Worm (Caenorhabditis elegans) whole organism, L2 larva: ENCODE measurements around the gene chhy-1.
A peak's percentile ranks its signal among the peaks of the same experiment; 100 is the strongest.

Source experiments
- C34F6.9 ChIP-seq: fragments of 150-350 bp; optimal IDR thresholded peaks from 2 replicates; lab custom pipeline; 2014; ENCODE audit warnings: missing biosample characterization, missing genetic modification characterization
- F13H6.1 ChIP-seq: sonication (generic microtip); optimal IDR thresholded peaks from 2 replicates; lab custom pipeline; 2016; ENCODE audit warnings: missing genetic modification characterization, missing compliant biosample characterization
- R02D3.7 ChIP-seq: fragments of 150-350 bp; optimal IDR thresholded peaks from 2 replicates; lab custom pipeline; 2014; ENCODE audit warnings: missing biosample characterization, missing genetic modification characterization
- Y55F3AM.14 ChIP-seq: fragments of 200-800 bp; sonication (Bioruptor generic); optimal IDR thresholded peaks from 2 replicates; lab custom pipeline; 2018; ENCODE audit warnings: mild to moderate bottlenecking, missing genetic modification characterization, missing compliant biosample characterization
- ZK546.5 ChIP-seq: sonication (generic microtip); optimal IDR thresholded peaks from 2 replicates; lab custom pipeline; 2017; ENCODE audit warnings: missing biosample characterization, missing genetic modification characterization
- ama-1 ChIP-seq: fragments of 150-350 bp; optimal IDR thresholded peaks from 2 replicates; lab custom pipeline; 2018; ENCODE audit warnings: inconsistent platforms
- blmp-1 ChIP-seq: sonication (generic microtip); optimal IDR thresholded peaks from 2 replicates; lab custom pipeline; 2017; ENCODE audit warnings: missing genetic modification characterization, mild to moderate bottlenecking, missing compliant biosample characterization, antibody characterized with exemption, moderate library complexity; ENCODE audit not compliant: insufficient read depth
- ceh-82 ChIP-seq: fragments of 150-350 bp; optimal IDR thresholded peaks from 2 replicates; lab custom pipeline; 2014; ENCODE audit warnings: missing biosample characterization, missing genetic modification characterization
- crh-2 ChIP-seq: sonication (generic microtip); optimal IDR thresholded peaks from 2 replicates; lab custom pipeline; 2017; ENCODE audit warnings: missing biosample characterization, missing genetic modification characterization
- dmd-4 ChIP-seq: sonication (generic microtip); optimal IDR thresholded peaks from 2 replicates; lab custom pipeline; 2017; ENCODE audit warnings: missing biosample characterization, missing genetic modification characterization
- egl-27 ChIP-seq: sonication (generic microtip); optimal IDR thresholded peaks from 3 replicates; lab custom pipeline; 2017; ENCODE audit warnings: missing biosample characterization, missing genetic modification reagents, missing genetic modification characterization
- elt-1 ChIP-seq: fragments of 150-350 bp; optimal IDR thresholded peaks from 2 replicates; lab custom pipeline; 2014; ENCODE audit warnings: missing biosample characterization, missing genetic modification characterization
- fos-1 ChIP-seq: fragments of 150-350 bp; optimal IDR thresholded peaks from 2 replicates; lab custom pipeline; 2014; ENCODE audit warnings: missing biosample characterization, missing genetic modification characterization
- lin-11 ChIP-seq: fragments of 150-350 bp; sonication (generic microtip); optimal IDR thresholded peaks from 2 replicates; lab custom pipeline; 2014; ENCODE audit warnings: missing biosample characterization, missing genetic modification characterization, inconsistent platforms, mixed read lengths
- lin-13 ChIP-seq: fragments of 150-350 bp; optimal IDR thresholded peaks from 2 replicates; lab custom pipeline; 2014; ENCODE audit warnings: missing biosample characterization, missing genetic modification reagents, missing genetic modification characterization
- lin-39 ChIP-seq: fragments of 150-350 bp; optimal IDR thresholded peaks from 2 replicates; lab custom pipeline; 2014; ENCODE audit warnings: missing biosample characterization, missing genetic modification reagents, missing genetic modification characterization
- mab-5 ChIP-seq: fragments of 150-350 bp; optimal IDR thresholded peaks from 2 replicates; lab custom pipeline; 2014; ENCODE audit warnings: missing biosample characterization, missing genetic modification characterization
- mbf-1 ChIP-seq: sonication (generic microtip); optimal IDR thresholded peaks from 2 replicates; lab custom pipeline; 2017; ENCODE audit warnings: missing biosample characterization, missing genetic modification characterization
- mdl-1 ChIP-seq, 2 experiments: fragments of 150-350 bp in 1 of 2; sonication (generic microtip) in 1 of 2; optimal IDR thresholded peaks; 2 replicates each; lab custom pipeline; 2017; ENCODE audit warnings: missing biosample characterization in 2 of 2, missing genetic modification characterization in 2 of 2
- nhr-10 ChIP-seq: sonication (generic microtip); optimal IDR thresholded peaks from 2 replicates; lab custom pipeline; 2017; ENCODE audit warnings: missing biosample characterization, missing genetic modification characterization
- nhr-11 ChIP-seq: fragments of 150-350 bp; optimal IDR thresholded peaks from 2 replicates; lab custom pipeline; 2014; ENCODE audit warnings: missing biosample characterization, missing genetic modification characterization
- nhr-12 ChIP-seq: fragments of 150-350 bp; optimal IDR thresholded peaks from 2 replicates; lab custom pipeline; 2014; ENCODE audit warnings: missing biosample characterization, missing genetic modification characterization
- nhr-21 ChIP-seq: fragments of 150-350 bp; optimal IDR thresholded peaks from 2 replicates; lab custom pipeline; 2014; ENCODE audit warnings: missing biosample characterization, missing genetic modification characterization
- nhr-23 ChIP-seq: fragments of 150-350 bp; optimal IDR thresholded peaks from 2 replicates; lab custom pipeline; 2014; ENCODE audit warnings: missing biosample characterization, missing genetic modification reagents, missing genetic modification characterization
- nhr-25 ChIP-seq: fragments of 150-350 bp; sonication (generic microtip); optimal IDR thresholded peaks from 3 replicates; lab custom pipeline; 2014; ENCODE audit warnings: missing biosample characterization, missing genetic modification characterization
- nhr-6 ChIP-seq: fragments of 150-350 bp; optimal IDR thresholded peaks from 2 replicates; lab custom pipeline; 2014; ENCODE audit warnings: missing biosample characterization, missing genetic modification characterization
- nhr-77 ChIP-seq: fragments of 150-350 bp; optimal IDR thresholded peaks from 2 replicates; lab custom pipeline; 2014; ENCODE audit warnings: missing biosample characterization, missing genetic modification characterization
- peb-1 ChIP-seq: fragments of 150-350 bp; optimal IDR thresholded peaks from 2 replicates; lab custom pipeline; 2014; ENCODE audit warnings: missing biosample characterization, missing genetic modification characterization
- sem-4 ChIP-seq: fragments of 150-350 bp; optimal IDR thresholded peaks from 2 replicates; lab custom pipeline; 2014; ENCODE audit warnings: missing biosample characterization, missing genetic modification reagents, missing genetic modification characterization
- skn-1 ChIP-seq: sonication (generic microtip); optimal IDR thresholded peaks from 2 replicates; lab custom pipeline; 2017; ENCODE audit warnings: missing biosample characterization, missing genetic modification characterization
- sma-3 ChIP-seq: sonication (generic microtip); optimal IDR thresholded peaks from 2 replicates; lab custom pipeline; 2016; ENCODE audit warnings: missing genetic modification reagents, missing genetic modification characterization, missing compliant biosample characterization
- unc-39 ChIP-seq: fragments of 150-350 bp; optimal IDR thresholded peaks from 2 replicates; lab custom pipeline; 2014; ENCODE audit warnings: missing biosample characterization, missing genetic modification characterization
- unc-55 ChIP-seq: fragments of 150-350 bp; sonication (generic microtip); optimal IDR thresholded peaks from 3 replicates; lab custom pipeline; 2014; ENCODE audit warnings: missing biosample characterization, missing genetic modification reagents, missing genetic modification characterization
- zag-1 ChIP-seq: fragments of 150-350 bp; optimal IDR thresholded peaks from 2 replicates; lab custom pipeline; 2014; ENCODE audit warnings: missing biosample characterization, missing genetic modification characterization
- ztf-1 ChIP-seq: fragments of 200-800 bp; sonication (Bioruptor generic); conservative IDR thresholded peaks from 2 replicates; pipeline ENCODE4 v1.3.6; 2022; ENCODE audit warnings: missing genetic modification characterization, missing compliant biosample characterization
- ztf-11 ChIP-seq: sonication (generic microtip); optimal IDR thresholded peaks from 2 replicates; lab custom pipeline; 2017; ENCODE audit warnings: missing biosample characterization, missing genetic modification characterization
- ztf-4 ChIP-seq: fragments of 150-350 bp; optimal IDR thresholded peaks from 2 replicates; lab custom pipeline; 2014; ENCODE audit warnings: missing biosample characterization, missing genetic modification characterization

The chhy-1 gene

DNA sequence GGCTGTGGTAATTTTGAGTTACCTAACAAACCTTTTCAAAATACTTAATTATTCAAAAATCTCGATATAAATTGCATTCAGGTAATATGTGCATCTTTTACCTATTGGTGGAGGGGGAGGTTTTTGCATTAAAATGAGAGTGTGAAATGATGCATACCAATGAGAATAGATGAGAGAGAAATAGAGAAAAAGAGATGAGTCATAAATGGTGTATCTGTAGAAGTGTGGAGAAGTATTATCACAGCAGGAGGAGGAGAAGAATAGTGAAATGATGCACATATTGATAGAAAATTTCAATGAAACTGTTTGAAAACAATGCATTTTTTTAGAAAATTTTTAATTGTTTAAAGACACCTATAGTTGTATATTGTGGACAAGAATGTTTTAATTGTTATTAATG is 23.1 kb upstream of the chhy-1 start:
- TF ChIP-seq fos-1 (tag; lab: Kevin White, UChicago) (peak; percentile 84), F13H6.1 (tag; lab: Kevin White, UChicago) (no peak), ZK546.5 (tag; lab: Kevin White, UChicago) (no peak), ztf-11 (tag; lab: Kevin White, UChicago) (no peak), C34F6.9 (tag; lab: Kevin White, UChicago) (peak; percentile 5), crh-2 (tag; lab: Kevin White, UChicago) (peak; percentile 24)

DNA sequence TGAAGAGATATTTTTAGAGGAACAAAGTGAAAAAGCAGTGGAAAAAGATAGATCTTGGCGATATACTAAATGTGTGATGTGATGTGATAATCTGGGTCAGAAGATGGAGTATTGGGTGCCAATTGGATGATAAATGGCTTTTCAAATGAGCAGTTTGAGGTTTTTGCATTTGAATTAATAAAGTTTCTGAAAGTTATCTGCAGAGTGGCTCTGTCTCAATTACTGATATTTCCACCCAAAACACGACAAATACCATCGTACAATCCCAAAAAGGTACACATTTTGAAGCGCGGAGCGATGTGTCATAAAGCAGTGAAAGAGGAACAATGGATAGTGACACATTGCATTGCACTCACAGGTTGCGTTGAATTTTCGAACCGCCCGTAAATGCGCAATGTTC is 22.1 kb upstream of the chhy-1 start:
- TF ChIP-seq unc-55 (GFP tag; lab: Kevin White, UChicago) (no peak), nhr-21 (tag; lab: Kevin White, UChicago) (no peak), mbf-1 (tag; lab: Kevin White, UChicago) (no peak)

DNA sequence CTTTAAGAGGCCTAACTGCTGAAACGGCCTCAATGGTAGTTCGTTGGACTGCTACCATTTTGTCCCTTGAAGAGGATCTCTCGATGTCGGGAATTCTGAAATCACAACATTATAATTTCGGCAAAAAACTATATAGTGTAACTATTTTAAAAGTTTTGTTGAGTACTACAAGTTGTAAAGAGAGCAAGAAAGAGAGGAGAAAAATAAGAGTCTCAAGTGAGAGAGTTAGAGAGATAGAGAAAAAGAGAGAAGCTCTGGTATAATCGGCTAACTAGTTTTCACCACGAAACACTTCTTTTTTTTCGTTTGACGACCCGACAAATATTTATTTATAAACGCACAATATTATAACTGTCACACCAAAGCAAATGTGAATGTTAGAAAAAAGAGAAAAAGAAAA is 20.2 kb upstream of the chhy-1 start, which contains the start of gene vab-9:
TSS of gene vab-9 (minus strand) at position 101 of the 400 bp plus-strand sequence.
- TF ChIP-seq unc-55 (GFP tag; lab: Kevin White, UChicago): no peak
- TF ChIP-seq peb-1 (tag; lab: Kevin White, UChicago): no peak
- no peak for TF ChIP-seq blmp-1 (tag; lab: Kevin White, UChicago)
- TF ChIP-seq zag-1 (tag; lab: Kevin White, UChicago): no peak
- TF ChIP-seq mdl-1 (tag; optimal IDR thresholded peaks at IDR 0.05; lab: Kevin White, UChicago): no peak
- no peak for TF ChIP-seq Y55F3AM.14 (GFP tag; lab: Kevin White, UChicago)
- TF ChIP-seq mbf-1 (tag; lab: Kevin White, UChicago): no peak
- TF ChIP-seq lin-13: no peak
- no peak for TF ChIP-seq nhr-77 (tag; lab: Kevin White, UChicago)
- TF ChIP-seq mab-5 (tag; lab: Kevin White, UChicago): no peak
- no peak for TF ChIP-seq ama-1 (lab: Kevin White, UChicago)
- no peak for TF ChIP-seq nhr-11
- no peak for TF ChIP-seq ceh-82 (tag; lab: Kevin White, UChicago)
- no peak for TF ChIP-seq dmd-4 (tag; lab: Kevin White, UChicago)
- no peak for TF ChIP-seq nhr-21 (tag; lab: Kevin White, UChicago)
- TF ChIP-seq nhr-6 (tag; lab: Kevin White, UChicago): no peak
- TF ChIP-seq lin-11 (tag; lab: Kevin White, UChicago): no peak
- no peak for TF ChIP-seq elt-1

DNA sequence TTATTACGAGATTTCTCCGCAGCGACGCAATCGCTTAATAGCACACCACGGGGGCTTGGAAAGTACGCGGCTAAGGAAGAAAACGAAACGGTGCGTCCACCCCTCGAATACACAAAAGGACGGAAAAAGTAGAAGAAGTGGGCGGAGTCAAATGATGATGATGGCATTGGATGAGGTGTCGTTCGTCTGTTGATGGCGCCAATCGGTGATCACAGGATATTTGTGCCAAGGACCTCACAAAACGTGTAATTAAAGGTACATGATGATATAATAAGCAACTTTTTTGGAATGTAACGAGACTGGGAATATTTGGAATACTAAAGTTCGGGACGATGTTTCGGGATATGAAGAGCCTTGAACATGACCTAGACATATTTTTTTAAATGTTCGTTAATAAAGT is 17.0 kb upstream of the chhy-1 start, which contains the start of gene cutl-12:
TSS of gene cutl-12 (minus strand) at position 101 of the 400 bp plus-strand sequence.
- TF ChIP-seq R02D3.7 (tag; lab: Kevin White, UChicago): no peak
- TF ChIP-seq sma-3: no peak
- no peak for TF ChIP-seq lin-11 (tag; lab: Kevin White, UChicago)
- no peak for TF ChIP-seq nhr-6 (tag; lab: Kevin White, UChicago)
- TF ChIP-seq fos-1 (tag; lab: Kevin White, UChicago): no peak
- no peak for TF ChIP-seq ama-1 (lab: Kevin White, UChicago)
- no peak for TF ChIP-seq peb-1 (tag; lab: Kevin White, UChicago)
- no peak for TF ChIP-seq sem-4 (tag; lab: Kevin White, UChicago)
- no peak for TF ChIP-seq nhr-10
- TF ChIP-seq skn-1 (tag; lab: Kevin White, UChicago): no peak
- no peak for TF ChIP-seq elt-1
- TF ChIP-seq mab-5 (tag; lab: Kevin White, UChicago): no peak
- no peak for TF ChIP-seq nhr-23
- TF ChIP-seq ZK546.5 (tag; lab: Kevin White, UChicago): no peak
- no peak for TF ChIP-seq ztf-4
- no peak for TF ChIP-seq nhr-11
- no peak for TF ChIP-seq egl-27 (tag; lab: Kevin White, UChicago)
- no peak for TF ChIP-seq C34F6.9 (tag; lab: Kevin White, UChicago)
- no peak for TF ChIP-seq nhr-12 (tag; lab: Kevin White, UChicago)
- no peak for TF ChIP-seq nhr-25 (tag; lab: Kevin White, UChicago)

DNA sequence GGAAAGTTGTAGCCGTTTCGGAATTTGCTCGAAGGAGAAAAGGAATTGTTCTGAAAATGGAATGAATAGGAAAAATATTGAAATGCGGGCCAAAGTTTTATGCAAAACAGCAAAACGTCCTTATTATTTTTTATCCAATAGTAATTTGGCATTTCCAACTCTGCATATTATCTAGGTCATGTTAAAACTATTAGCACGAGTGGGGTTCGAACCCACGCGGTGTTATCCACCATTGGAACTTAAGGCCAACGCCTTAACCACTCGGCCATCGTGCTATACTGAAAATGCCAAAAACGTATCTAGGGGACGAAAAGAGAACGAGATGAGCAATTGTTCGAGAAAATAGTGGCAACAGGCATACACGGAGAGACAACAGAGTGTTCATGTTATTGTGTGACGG is 14.3 kb upstream of the chhy-1 start:
- TF ChIP-seq nhr-77 (tag; lab: Kevin White, UChicago): no peak
- TF ChIP-seq nhr-10: no peak
- no peak for TF ChIP-seq lin-39 (tag; lab: Kevin White, UChicago)
- no peak for TF ChIP-seq unc-39
- TF ChIP-seq ceh-82 (tag; lab: Kevin White, UChicago): no peak
- no peak for TF ChIP-seq F13H6.1 (tag; lab: Kevin White, UChicago)
- no peak for TF ChIP-seq ztf-1
- no peak for TF ChIP-seq lin-13
- no peak for TF ChIP-seq zag-1 (tag; lab: Kevin White, UChicago)
- TF ChIP-seq mab-5 (tag; lab: Kevin White, UChicago): no peak
- no peak for TF ChIP-seq peb-1 (tag; lab: Kevin White, UChicago)
- no peak for TF ChIP-seq sem-4 (tag; lab: Kevin White, UChicago)
- TF ChIP-seq nhr-6 (tag; lab: Kevin White, UChicago): no peak
- no peak for TF ChIP-seq ZK546.5 (tag; lab: Kevin White, UChicago)
- TF ChIP-seq ztf-4: no peak
